Fruit fly (Drosophila melanogaster) Kc167 (cell line): ENCODE results near the gene org-1.

Experiments
- insv ChIP-seq: fragments of >200 bp; optimal IDR thresholded peaks from 3 replicates; lab custom pipeline; 2018; ENCODE audit warnings: missing external identifiers
- psq ChIP-seq: fragments of >200 bp; optimal IDR thresholded peaks from 2 replicates; lab custom pipeline; 2017; ENCODE audit warnings: missing external identifiers

- no peak for TF ChIP-seq insv
- no peak for TF ChIP-seq psq
Measured at dm6 chrX:8490291-8490975, 35.6 kb upstream of the org-1 start.
